Fruit fly (Drosophila melanogaster): ENCODE data around the gene Cpr65Ax2.

The Cpr65Ax2 gene

DNA sequence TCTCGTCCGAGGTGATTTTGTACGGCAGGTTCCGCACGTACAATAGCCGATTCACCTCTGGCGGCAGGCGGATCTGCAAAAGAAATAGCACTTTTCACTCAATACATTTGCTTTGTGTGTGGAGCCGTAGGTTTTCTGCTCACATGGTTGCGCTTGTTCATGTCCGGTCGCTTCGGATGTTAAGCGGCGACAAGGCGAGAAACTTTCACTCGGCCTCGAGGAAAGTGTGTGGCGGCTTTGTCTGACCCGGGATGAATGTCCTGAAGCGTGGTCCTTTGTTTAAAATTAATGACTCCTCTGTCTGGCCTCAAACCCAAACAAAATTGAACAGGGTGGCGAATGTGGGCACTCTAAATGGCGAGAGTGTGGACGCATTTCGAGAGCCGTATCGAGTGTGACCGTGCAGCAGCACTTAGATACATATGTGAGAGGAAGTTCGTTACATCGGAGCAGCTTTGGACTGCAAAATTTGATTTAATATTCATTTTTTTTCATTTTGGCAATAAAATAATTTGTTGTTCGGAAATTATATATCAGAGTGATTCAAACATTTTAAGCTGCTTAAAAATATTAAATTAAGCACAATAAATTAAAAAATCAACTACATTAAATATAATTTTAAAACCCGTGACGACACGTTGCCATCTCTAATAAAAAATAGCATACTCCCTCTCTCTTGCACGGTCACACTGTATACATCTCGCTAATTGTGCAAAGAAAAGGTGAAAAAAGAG lies 42.3 kb upstream of the Cpr65Ax2 start, which contains the start of the genes Sf3b6 and Tnpo (continued):
- TF ChIP-seq Hr3 (GFP tag; optimal IDR thresholded peaks at IDR 0.05) (peak; percentile 87), toy (GFP tag; IDR thresholded peaks at IDR 0.05) (peak; percentile 43; the same call in 1 of the 2 replicates), sr (GFP tag; IDR thresholded peaks at IDR 0.05) (peak; percentile 8; the same call in 1 of the 3 replicates), CG11247 (GFP tag; IDR thresholded peaks at IDR 0.05) (peak; percentile 71), CG13775 (GFP tag; optimal IDR thresholded peaks at IDR 0.05) (peak; percentile 92), CG4617 (GFP tag; optimal IDR thresholded peaks at IDR 0.05; ENCODE audit: borderline replicate concordance) (peak; percentile 77), Eip74EF (GFP tag; optimal IDR thresholded peaks at IDR 0.05) (no peak), Blimp-1 (GFP tag; optimal IDR thresholded peaks at IDR 0.05) (no peak), dati (GFP tag; IDR thresholded peaks at IDR 0.05) (no peak), CG8388 (GFP tag; optimal IDR thresholded peaks at IDR 0.05) (no peak), CG17385 (GFP tag; optimal IDR thresholded peaks at IDR 0.05) (no peak), CG14441 (GFP tag; IDR thresholded peaks at IDR 0.05) (peak; percentile 82), CG12391 (tag; optimal IDR thresholded peaks at IDR 0.05) (peak; percentile 91), D19B (GFP tag; optimal IDR thresholded peaks at IDR 0.05) (peak; percentile 88), CG10431 (GFP tag; optimal IDR thresholded peaks at IDR 0.05) (peak; percentile 58), Sin3A (optimal IDR thresholded peaks at IDR 0.05) (peak; percentile 81), CG15601 (tag; optimal IDR thresholded peaks at IDR 0.05) (no peak), CG7839 (tag; optimal IDR thresholded peaks at IDR 0.05) (no peak), CG2129 (GFP tag; IDR thresholded peaks at IDR 0.05; ENCODE audit: partially characterized antibody) (peak; percentile 52), CG1233 (GFP tag; optimal IDR thresholded peaks at IDR 0.05) (peak; percentile 74), CG3281 (GFP tag; optimal IDR thresholded peaks at IDR 0.05) (no peak), CG6654 (GFP tag; optimal IDR thresholded peaks at IDR 0.05) (no peak), CG33213 (GFP tag; optimal IDR thresholded peaks at IDR 0.05) (peak; percentile 39), zfh2 (GFP tag; optimal IDR thresholded peaks at IDR 0.05) (peak; percentile 79), jumu (GFP tag; optimal IDR thresholded peaks at IDR 0.05) (peak; percentile 66), CG11723 (GFP tag; optimal IDR thresholded peaks at IDR 0.05) (no peak), Atf6 (GFP tag; IDR thresholded peaks at IDR 0.05) (peak; percentile 74), CG12219 (GFP tag; optimal IDR thresholded peaks at IDR 0.05) (no peak), Poxn (GFP tag; IDR thresholded peaks at IDR 0.05) (peak; percentile 24; the same call in 1 of the 2 replicates), Ravus (GFP tag; IDR thresholded peaks at IDR 0.05) (no peak; the same call in 1 of the 2 replicates), chif (GFP tag; optimal IDR thresholded peaks at IDR 0.05) (peak; percentile 49 to 74), org-1 (GFP tag; optimal IDR thresholded peaks at IDR 0.05) (peak; percentile 56), BEAF-32 (GFP tag; optimal IDR thresholded peaks at IDR 0.05) (peak; percentile 89), ase (GFP tag; IDR thresholded peaks at IDR 0.05) (peak; percentile 68), CG3726 (GFP tag; IDR thresholded peaks at IDR 0.05) (peak; percentile 57; the same call in 1 of the 3 replicates), Gug (GFP tag; IDR thresholded peaks at IDR 0.05) (no peak; the same call in 1 of the 4 replicates), Fer2 (tag; optimal IDR thresholded peaks at IDR 0.05) (peak; percentile 69), wor (GFP tag; IDR thresholded peaks at IDR 0.05) (peak; percentile 79), onecut (GFP tag; IDR thresholded peaks at IDR 0.05) (no peak), grn (GFP tag; optimal IDR thresholded peaks at IDR 0.05) (no peak), CG4730 (GFP tag; IDR thresholded peaks at IDR 0.05) (peak; percentile 69), CG10274 (GFP tag; optimal IDR thresholded peaks at IDR 0.05) (peak; percentile 80), CG16779 (GFP tag; IDR thresholded peaks at IDR 0.05) (no peak), shn (GFP tag; optimal IDR thresholded peaks at IDR 0.05) (peak; percentile 62), CG18619 (GFP tag; optimal IDR thresholded peaks at IDR 0.05) (peak; percentile 83), CG15514 (GFP tag; optimal IDR thresholded peaks at IDR 0.05) (peak; percentile 84), CG14710 (tag; optimal IDR thresholded peaks at IDR 0.05) (peak; percentile 91), CG11696 (GFP tag; IDR thresholded peaks at IDR 0.05) (peak; percentile 31; the same call in 1 of the 2 replicates), lola (GFP tag; optimal IDR thresholded peaks at IDR 0.05) (peak in 1 of 3 experiments; percentile 91)
